Fruit fly (Drosophila melanogaster) whole organism, prepupa: Measurements from ENCODE around the gene CG9515.
A peak's percentile ranks its signal among the peaks of the same experiment; 100 is the strongest.

ENCODE experiments used
- CG11762 ChIP-seq: fragments of 200-800 bp; sonication (Bioruptor generic); optimal IDR thresholded peaks from 3 replicates; lab custom pipeline; 2016; ENCODE audit warnings: missing biosample characterization, missing genetic modification characterization; ENCODE audit not compliant: insufficient read depth
- CG11902 ChIP-seq: fragments of 200-800 bp; sonication (Bioruptor generic); optimal IDR thresholded peaks from 3 replicates; lab custom pipeline; 2016; ENCODE audit warnings: missing biosample characterization, missing genetic modification characterization
- CG15336 ChIP-seq: fragments of 200-800 bp; sonication (Bioruptor generic); IDR thresholded peaks from 2 replicates; pipeline ENCODE4 v1.3.6; 2022; ENCODE audit warnings: missing biosample characterization, missing genetic modification characterization
- CG16779 ChIP-seq: fragments of 200-800 bp; sonication (Bioruptor generic); optimal IDR thresholded peaks from 3 replicates; lab custom pipeline; 2017; ENCODE audit warnings: missing biosample characterization, mild to moderate bottlenecking, missing genetic modification characterization
- CG32006 ChIP-seq: fragments of 200-800 bp; sonication (Bioruptor generic); optimal IDR thresholded peaks from 3 replicates; lab custom pipeline; 2017; ENCODE audit warnings: missing biosample characterization, mild to moderate bottlenecking, missing genetic modification characterization
- CG34406 ChIP-seq: fragments of 200-800 bp; sonication (Bioruptor generic); optimal IDR thresholded peaks from 3 replicates; lab custom pipeline; 2016; ENCODE audit warnings: missing biosample characterization, missing genetic modification characterization
- CG4318 ChIP-seq: fragments of 200-800 bp; sonication (Bioruptor generic); optimal IDR thresholded peaks from 3 replicates; lab custom pipeline; 2017; ENCODE audit warnings: missing biosample characterization, mild to moderate bottlenecking, missing genetic modification characterization
- CG6276 ChIP-seq: fragments of 200-800 bp; sonication (Bioruptor generic); optimal IDR thresholded peaks from 2 replicates; lab custom pipeline; 2017; ENCODE audit warnings: missing biosample characterization, mild to moderate bottlenecking, missing genetic modification characterization
- CG6792 ChIP-seq: fragments of 200-800 bp; sonication (Bioruptor generic); optimal IDR thresholded peaks from 3 replicates; lab custom pipeline; 2016; ENCODE audit warnings: missing biosample characterization, missing genetic modification characterization
- CG6808 ChIP-seq: fragments of 200-800 bp; sonication (Bioruptor generic); optimal IDR thresholded peaks from 3 replicates; lab custom pipeline; 2017; ENCODE audit warnings: missing biosample characterization, missing genetic modification characterization, mild to moderate bottlenecking, moderate library complexity, missing genetic modification reagents
- CG6854 ChIP-seq: fragments of 200-800 bp; sonication (Bioruptor generic); optimal IDR thresholded peaks from 2 replicates; lab custom pipeline; 2017; ENCODE audit warnings: missing biosample characterization, mild to moderate bottlenecking, missing genetic modification characterization
- CG7368 ChIP-seq: fragments of 200-800 bp; sonication (Bioruptor generic); optimal IDR thresholded peaks from 3 replicates; lab custom pipeline; 2016; ENCODE audit warnings: missing biosample characterization, missing genetic modification characterization
- CG8319 ChIP-seq: fragments of 200-800 bp; sonication (Bioruptor generic); optimal IDR thresholded peaks from 3 replicates; lab custom pipeline; 2016; ENCODE audit warnings: missing biosample characterization, missing genetic modification characterization
- Eip75B ChIP-seq: fragments of 200-800 bp; sonication (Bioruptor generic); optimal IDR thresholded peaks from 3 replicates; lab custom pipeline; 2016; ENCODE audit warnings: missing biosample characterization, missing genetic modification characterization
- Eip78C ChIP-seq: fragments of 200-800 bp; sonication (Bioruptor generic); peaks from one replicate; lab custom pipeline; 2016; ENCODE audit warnings: missing biosample characterization, missing genetic modification characterization
- Eip93F ChIP-seq: fragments of 200-800 bp; sonication (Bioruptor generic); optimal IDR thresholded peaks from 2 replicates; lab custom pipeline; 2016; ENCODE audit warnings: missing biosample characterization, mild to moderate bottlenecking, missing genetic modification characterization
- Ets21C ChIP-seq: fragments of 200-800 bp; sonication (Bioruptor generic); optimal IDR thresholded peaks from 3 replicates; lab custom pipeline; 2016; ENCODE audit warnings: missing biosample characterization, missing genetic modification characterization
- Ets96B ChIP-seq: fragments of 200-800 bp; optimal IDR thresholded peaks from 2 replicates; lab custom pipeline; 2019; ENCODE audit warnings: missing biosample characterization, mild to moderate bottlenecking, missing genetic modification characterization, moderate library complexity
- Gug ChIP-seq: fragments of 200-800 bp; sonication (Bioruptor generic); IDR thresholded peaks from 2 replicates; pipeline ENCODE4 v1.3.6; 2022; ENCODE audit warnings: missing biosample characterization, missing genetic modification characterization
- Hr38 ChIP-seq: sonication (Bioruptor generic); optimal IDR thresholded peaks from 2 replicates; lab custom pipeline; 2016; ENCODE audit warnings: missing biosample characterization, missing genetic modification characterization
- Hr39 ChIP-seq: fragments of 200-800 bp; sonication (Bioruptor generic); optimal IDR thresholded peaks from 2 replicates; lab custom pipeline; 2016; ENCODE audit warnings: missing biosample characterization, missing genetic modification characterization
- Hr4 ChIP-seq: fragments of 200-800 bp; sonication (Bioruptor generic); optimal IDR thresholded peaks from 3 replicates; lab custom pipeline; 2016; ENCODE audit warnings: missing biosample characterization, missing genetic modification characterization
- Lpt ChIP-seq: fragments of 200-800 bp; sonication (Bioruptor generic); optimal IDR thresholded peaks from 3 replicates; lab custom pipeline; 2016; ENCODE audit warnings: missing biosample characterization, missing genetic modification characterization
- Met ChIP-seq: fragments of 200-800 bp; sonication (Bioruptor generic); optimal IDR thresholded peaks from 3 replicates; lab custom pipeline; 2016; ENCODE audit warnings: missing biosample characterization, missing genetic modification characterization
- Smox ChIP-seq: fragments of 200-800 bp; sonication (Bioruptor generic); optimal IDR thresholded peaks from 3 replicates; lab custom pipeline; 2016; ENCODE audit warnings: missing biosample characterization, missing genetic modification characterization
- Sox102F ChIP-seq: fragments of 200-800 bp; sonication (Bioruptor generic); optimal IDR thresholded peaks from 2 replicates; lab custom pipeline; 2016; ENCODE audit warnings: missing biosample characterization, mild to moderate bottlenecking, missing genetic modification characterization
- Sox14 ChIP-seq: fragments of 200-800 bp; sonication (Bioruptor generic); optimal IDR thresholded peaks from 3 replicates; lab custom pipeline; 2016; ENCODE audit warnings: missing biosample characterization, missing genetic modification characterization
- Sox15 ChIP-seq: fragments of 200-800 bp; sonication (Bioruptor generic); optimal IDR thresholded peaks from 3 replicates; lab custom pipeline; 2016; ENCODE audit warnings: missing biosample characterization, missing genetic modification characterization
- achi ChIP-seq: fragments of 200-800 bp; sonication (Bioruptor generic); optimal IDR thresholded peaks from 3 replicates; lab custom pipeline; 2016; ENCODE audit warnings: missing biosample characterization, missing genetic modification characterization
- cyc ChIP-seq: fragments of 200-800 bp; sonication (Bioruptor generic); optimal IDR thresholded peaks from 3 replicates; lab custom pipeline; 2016; ENCODE audit warnings: missing biosample characterization, missing genetic modification characterization
- dac ChIP-seq: fragments of 200-800 bp; sonication (Bioruptor generic); optimal IDR thresholded peaks from 2 replicates; lab custom pipeline; 2017; ENCODE audit warnings: missing biosample characterization, mild to moderate bottlenecking, missing genetic modification characterization
- dsx ChIP-seq: fragments of 200-800 bp; optimal IDR thresholded peaks from 3 replicates; lab custom pipeline; 2019; ENCODE audit warnings: missing biosample characterization, mild to moderate bottlenecking, missing genetic modification characterization, moderate library complexity; ENCODE audit not compliant: poor library complexity, severe bottlenecking
- eg ChIP-seq: fragments of 200-800 bp; sonication (Bioruptor generic); IDR thresholded peaks from 3 replicates; pipeline ENCODE4 v1.3.6; 2022; ENCODE audit warnings: missing biosample characterization, missing genetic modification characterization
- fd59A ChIP-seq: fragments of 200-800 bp; sonication (Bioruptor generic); optimal IDR thresholded peaks from 2 replicates; lab custom pipeline; 2017; ENCODE audit warnings: missing biosample characterization, mild to moderate bottlenecking, missing genetic modification characterization, missing genetic modification reagents
- fd85E ChIP-seq: fragments of 200-800 bp; sonication (Bioruptor generic); optimal IDR thresholded peaks from 3 replicates; lab custom pipeline; 2016; ENCODE audit warnings: missing biosample characterization, missing genetic modification characterization
- fkh ChIP-seq: fragments of 200-800 bp; sonication (Bioruptor generic); optimal IDR thresholded peaks from 3 replicates; lab custom pipeline; 2017; ENCODE audit warnings: missing biosample characterization, mild to moderate bottlenecking, missing genetic modification characterization, moderate library complexity
- net ChIP-seq: fragments of 200-800 bp; sonication (Bioruptor generic); optimal IDR thresholded peaks from 3 replicates; lab custom pipeline; 2016; ENCODE audit warnings: missing biosample characterization, missing genetic modification characterization
- pdm3 ChIP-seq: fragments of 200-800 bp; sonication (Bioruptor generic); optimal IDR thresholded peaks from 3 replicates; lab custom pipeline; 2016; ENCODE audit warnings: missing biosample characterization, missing genetic modification characterization
- salr ChIP-seq, 2 experiments: fragments of 200-800 bp; sonication (Bioruptor generic); optimal IDR thresholded peaks; 3 replicates each; lab custom pipeline; 2016 to 2018; ENCODE audit warnings: missing biosample characterization in 2 of 2, missing genetic modification characterization in 2 of 2, mild to moderate bottlenecking in 1 of 2
- spab ChIP-seq: fragments of 200-800 bp; sonication (Bioruptor generic); optimal IDR thresholded peaks from 2 replicates; lab custom pipeline; 2017; ENCODE audit warnings: missing biosample characterization, mild to moderate bottlenecking, missing genetic modification characterization, missing genetic modification reagents
- topi ChIP-seq: fragments of 200-800 bp; sonication (Bioruptor generic); optimal IDR thresholded peaks from 3 replicates; lab custom pipeline; 2016; ENCODE audit warnings: missing biosample characterization, missing genetic modification characterization

The CG9515 gene

DNA sequence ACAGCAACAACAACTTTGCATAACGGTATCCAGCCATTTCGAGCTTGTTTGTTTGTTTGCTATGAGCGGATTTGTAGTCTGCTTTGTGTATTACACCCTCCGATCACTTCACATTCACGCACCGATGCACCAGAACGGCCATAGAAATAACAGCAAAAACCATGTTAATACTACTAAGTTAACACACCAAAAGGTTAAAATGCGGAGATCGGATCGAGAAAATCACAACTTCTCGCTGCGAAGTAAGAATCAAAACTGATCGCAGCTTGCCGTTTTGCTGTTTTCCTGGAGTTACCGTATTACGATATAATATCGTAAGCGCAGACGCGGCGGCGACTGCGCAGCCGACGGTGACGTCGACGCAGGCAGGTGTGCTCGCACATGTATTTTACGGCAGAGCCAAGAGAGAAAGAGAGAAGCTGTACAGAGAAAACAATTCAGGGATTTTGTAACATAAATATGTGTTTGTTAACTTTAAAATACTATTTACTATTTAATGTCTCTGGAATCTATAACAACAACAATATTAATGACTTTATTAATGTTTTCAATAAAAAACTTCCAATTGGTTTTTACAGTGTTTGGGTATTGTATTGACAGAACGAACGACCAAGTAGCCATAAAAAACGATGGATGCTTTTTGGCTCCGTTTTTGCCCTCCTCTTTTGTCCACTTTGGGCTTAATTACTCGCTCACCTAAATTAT lies 41.7 kb upstream of the CG9515 start, which contains the start of gene CG13101 (continued):
- peak; percentile 97 for TF ChIP-seq Smox (GFP tag; lab: Kevin White, UChicago)
- no peak for TF ChIP-seq Hr38
- TF ChIP-seq Eip75B (GFP tag; lab: Kevin White, UChicago) = peak; percentile 91
- TF ChIP-seq fd85E = peak; percentile 77
- TF ChIP-seq CG6792 = peak; percentile 96
- TF ChIP-seq Lpt (GFP tag; lab: Kevin White, UChicago) = peak; percentile 92
- TF ChIP-seq CG34406 (GFP tag; lab: Kevin White, UChicago) = peak; percentile 96
- peak; percentile 87 for TF ChIP-seq fkh
- peak; percentile 91 for TF ChIP-seq Hr39
- peak; percentile 96 for TF ChIP-seq cyc (GFP tag; lab: Kevin White, UChicago)
- peak; percentile 96 for TF ChIP-seq achi (GFP tag; lab: Kevin White, UChicago)
- peak; percentile 94 for TF ChIP-seq Sox102F (GFP tag; lab: Kevin White, UChicago)
- TF ChIP-seq Eip93F (GFP tag; lab: Kevin White, UChicago) = peak; percentile 72
- TF ChIP-seq Met = peak; percentile 96
- TF ChIP-seq Sox14 (GFP tag; lab: Kevin White, UChicago) = peak; percentile 94
- peak; percentile 98 for TF ChIP-seq eg (GFP tag; lab: Robert Waterston, UW)
- peak; percentile 83 for TF ChIP-seq Hr4 (GFP tag; lab: Kevin White, UChicago)
- peak; percentile 95 for TF ChIP-seq Gug
- peak; percentile 57 for TF ChIP-seq dac (GFP tag; lab: Kevin White, UChicago)
- peak; percentile 96 for TF ChIP-seq pdm3 (GFP tag; lab: Kevin White, UChicago)
- TF ChIP-seq net (GFP tag; lab: Kevin White, UChicago) = peak; percentile 90
- peak; percentile 91 for TF ChIP-seq spab (GFP tag; lab: Kevin White, UChicago)
- peak; percentile 98 for TF ChIP-seq CG15336 (GFP tag; lab: Robert Waterston, UW)
- peak; percentile 88 for TF ChIP-seq CG8319 (GFP tag; lab: Kevin White, UChicago)
- TF ChIP-seq topi (GFP tag; lab: Kevin White, UChicago) = peak; percentile 97
- TF ChIP-seq dsx (GFP tag; lab: Kevin White, UChicago) = peak; percentile 94
- TF ChIP-seq salr (GFP tag; optimal IDR thresholded peaks at IDR 0.05; lab: Kevin White, UChicago) = peak; percentile 66 to 94
- TF ChIP-seq CG32006 (GFP tag; lab: Kevin White, UChicago) = peak; percentile 94
- peak; percentile 93 for TF ChIP-seq CG6276 (GFP tag; lab: Kevin White, UChicago)
- TF ChIP-seq CG6854 (GFP tag; lab: Kevin White, UChicago) = no peak
- TF ChIP-seq CG11762 (GFP tag; lab: Kevin White, UChicago) = peak; percentile 94
- TF ChIP-seq Ets96B (tag; lab: Kevin White, UChicago) = peak; percentile 86
- peak; percentile 88 for TF ChIP-seq CG6808 (GFP tag; lab: Kevin White, UChicago)
- TF ChIP-seq Ets21C = peak; percentile 90
- peak; percentile 85 for TF ChIP-seq fd59A (GFP tag; lab: Kevin White, UChicago)
- peak; percentile 82 for TF ChIP-seq CG4318 (GFP tag; lab: Kevin White, UChicago)
- TF ChIP-seq CG16779 = peak; percentile 76
- TF ChIP-seq Sox15 (GFP tag; lab: Kevin White, UChicago) = peak; percentile 80

DNA sequence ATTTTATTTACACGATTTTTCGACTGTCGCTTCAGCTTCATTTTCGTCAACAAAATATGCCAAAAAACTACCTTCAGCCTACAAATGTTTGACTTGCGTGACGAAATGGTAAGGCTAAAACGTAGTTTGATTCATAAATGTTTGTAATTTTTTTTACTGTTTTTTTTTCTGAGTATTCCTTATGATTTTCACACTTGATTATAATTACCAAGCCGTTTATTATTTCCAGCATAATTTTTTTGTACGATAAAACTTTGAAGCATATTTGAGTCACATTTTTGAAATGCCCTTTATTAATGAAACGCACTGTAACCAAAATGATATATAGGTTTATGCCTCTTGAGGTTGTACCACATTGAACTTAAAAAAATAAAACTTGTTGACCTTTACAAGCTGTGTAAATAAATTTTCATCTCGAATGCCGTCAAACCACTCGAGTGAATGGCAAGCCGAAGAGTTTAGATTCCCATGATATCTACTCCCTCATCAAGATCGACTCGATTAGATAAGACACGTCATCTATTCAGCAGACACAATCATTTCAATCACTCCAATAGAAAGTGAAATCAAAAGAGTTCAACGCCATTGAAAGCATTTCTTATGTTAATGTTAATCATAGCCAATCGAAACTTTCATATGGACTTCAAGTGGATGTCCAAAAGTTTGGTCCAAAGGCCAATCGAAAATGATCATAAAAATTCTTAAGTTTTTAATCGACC lies 39.7 kb upstream of the CG9515 start:
- TF ChIP-seq fkh (peak; percentile 47), cyc (GFP tag; lab: Kevin White, UChicago) (no peak), CG7368 (GFP tag; lab: Kevin White, UChicago) (no peak), spab (GFP tag; lab: Kevin White, UChicago) (no peak), Eip78C (GFP tag; lab: Kevin White, UChicago) (peak; percentile 15), CG11902 (no peak), Ets96B (tag; lab: Kevin White, UChicago) (no peak)
